Fruit fly (Drosophila melanogaster): ENCODE measurements around the gene CG15747.
A peak's percentile ranks its signal among the peaks of the same experiment; 100 is the strongest.

Gene CG15747

DNA sequence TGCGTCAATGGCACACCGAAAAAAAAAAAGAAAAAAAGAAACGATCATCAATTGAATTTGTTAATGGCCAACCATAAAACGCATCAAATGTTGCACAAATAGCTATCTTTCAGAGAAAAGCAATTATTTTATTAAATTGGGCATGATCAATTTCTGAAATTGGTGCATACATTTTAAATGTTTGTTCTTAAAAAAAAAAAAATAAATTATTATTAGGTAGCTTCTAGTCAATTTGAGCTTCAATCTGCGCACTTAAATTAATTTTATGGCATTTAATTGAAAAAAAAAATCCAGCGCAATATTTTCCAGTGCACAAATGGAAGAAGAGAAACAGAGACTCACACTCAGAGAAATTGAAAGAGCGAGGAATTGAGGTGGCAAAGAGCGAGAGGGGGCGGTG, 15.0 kb upstream of the CG15747 start (continued):
- TF ChIP-seq Hsf (GFP tag; optimal IDR thresholded peaks at IDR 0.05) (peak; percentile 82), h (optimal IDR thresholded peaks at IDR 0.05) (no peak), sima (GFP tag; optimal IDR thresholded peaks at IDR 0.05) (no peak), Poxn (GFP tag; IDR thresholded peaks at IDR 0.05) (no peak), CrebB (tag; optimal IDR thresholded peaks at IDR 0.05) (no peak), CG10565 (GFP tag; optimal IDR thresholded peaks at IDR 0.05) (no peak), fd102C (GFP tag; optimal IDR thresholded peaks at IDR 0.05) (no peak), CG7271 (tag; optimal IDR thresholded peaks at IDR 0.05) (no peak), CG2129 (GFP tag; IDR thresholded peaks at IDR 0.05; ENCODE audit: partially characterized antibody) (no peak), ranshi (GFP tag; IDR thresholded peaks at IDR 0.05) (peak; percentile 44; the same call in 1 of the 2 replicates), sd (tag; optimal IDR thresholded peaks at IDR 0.05) (no peak), Mad (GFP tag; optimal IDR thresholded peaks at IDR 0.05) (peak; percentile 66), CG3281 (GFP tag; optimal IDR thresholded peaks at IDR 0.05) (peak; percentile 56), CG8359 (GFP tag; optimal IDR thresholded peaks at IDR 0.05; ENCODE audit: borderline replicate concordance) (no peak), CG3407 (GFP tag; optimal IDR thresholded peaks at IDR 0.05) (peak; percentile 19), Eip74EF (GFP tag; optimal IDR thresholded peaks at IDR 0.05) (peak in 1 of 2 experiments; percentile 24), gt (GFP tag; IDR thresholded peaks at IDR 0.05) (no peak), CG1647 (GFP tag; optimal IDR thresholded peaks at IDR 0.05) (peak; percentile 49), seq (GFP tag; IDR thresholded peaks at IDR 0.05) (peak; percentile 54), ttk (GFP tag; IDR thresholded peaks at IDR 0.05) (0 out of 2 replicates have a peak, but pooled peaks have one; percentile 24), Oli (tag; optimal IDR thresholded peaks at IDR 0.05) (peak; percentile 74), CG8089 (GFP tag; optimal IDR thresholded peaks at IDR 0.05) (peak; percentile 65), lab (GFP tag; optimal IDR thresholded peaks at IDR 0.05) (peak; percentile 50), ato (GFP tag; IDR thresholded peaks at IDR 0.05; ENCODE audit: partially characterized antibody) (no peak), CG6272 (GFP tag; IDR thresholded peaks at IDR 0.05) (no peak), gro (GFP tag; optimal IDR thresholded peaks at IDR 0.05) (no peak), CG9817 (tag; optimal IDR thresholded peaks at IDR 0.05) (peak; percentile 51), ci (GFP tag; IDR thresholded peaks at IDR 0.05) (peak; percentile 59), CG16779 (GFP tag; IDR thresholded peaks at IDR 0.05) (no peak), HLH3B (GFP tag; IDR thresholded peaks at IDR 0.05) (no peak), CG15696 (tag; optimal IDR thresholded peaks at IDR 0.05) (no peak), tap (tag; optimal IDR thresholded peaks at IDR 0.05) (no peak), Nf-YA (GFP tag; IDR thresholded peaks at IDR 0.05) (no peak), CG7963 (GFP tag; IDR thresholded peaks at IDR 0.05; ENCODE audit: partially characterized antibody) (no peak), Neu2 (GFP tag; optimal IDR thresholded peaks at IDR 0.05; ENCODE audit: borderline replicate concordance) (no peak), fru (optimal IDR thresholded peaks at IDR 0.05) (no peak), Mrtf (GFP tag; IDR thresholded peaks at IDR 0.05) (no peak), CG7556 (GFP tag; optimal IDR thresholded peaks at IDR 0.05) (peak; percentile 63), Hr78 (GFP tag; optimal IDR thresholded peaks at IDR 0.05) (no peak), hbn (GFP tag; IDR thresholded peaks at IDR 0.05; ENCODE audit: partially characterized antibody) (no peak), CG8281 (tag; optimal IDR thresholded peaks at IDR 0.05) (no peak), vnd (GFP tag; IDR thresholded peaks at IDR 0.05; ENCODE audit: partially characterized antibody) (no peak), Mes4 (GFP tag; optimal IDR thresholded peaks at IDR 0.05) (peak; percentile 52), ems (GFP tag; optimal IDR thresholded peaks at IDR 0.05) (peak; percentile 75), CG13624 (GFP tag; optimal IDR thresholded peaks at IDR 0.05) (peak; percentile 57), PHDP (tag; optimal IDR thresholded peaks at IDR 0.05) (peak; percentile 72), gfzf (GFP tag; optimal IDR thresholded peaks at IDR 0.05) (no peak), NFAT (GFP tag; IDR thresholded peaks at IDR 0.05) (0 out of 2 replicates have a peak, but pooled peaks have one; percentile 7), corto (GFP tag; optimal IDR thresholded peaks at IDR 0.05) (peak; percentile 45), Aef1 (GFP tag; IDR thresholded peaks at IDR 0.05) (peak; percentile 58), fd96Cb (tag; optimal IDR thresholded peaks at IDR 0.05) (peak; percentile 58)
